Worm (Caenorhabditis elegans) whole organism, L4 larva: ENCODE data around the gene H14N18.4.
A peak's percentile ranks its signal among the peaks of the same experiment; 100 is the strongest.

ENCODE experiments used
- F26F4.8 ChIP-seq: fragments of 200-800 bp; sonication (Bioruptor generic); conservative IDR thresholded peaks from 2 replicates; pipeline ENCODE4 v1.3.6; 2022; ENCODE audit warnings: missing genetic modification characterization, missing compliant biosample characterization
- R02D3.7 ChIP-seq: fragments of 150-350 bp; sonication (generic microtip); optimal IDR thresholded peaks from 3 replicates; lab custom pipeline; 2014; ENCODE audit warnings: missing biosample characterization, missing genetic modification characterization
- T20F7.1 ChIP-seq: fragments of 200-800 bp; sonication (Bioruptor generic); optimal IDR thresholded peaks from 2 replicates; lab custom pipeline; 2018; ENCODE audit warnings: mild to moderate bottlenecking, missing genetic modification characterization, missing compliant biosample characterization
- T26A8.4 ChIP-seq: fragments of 200-800 bp; sonication (Bioruptor generic); IDR thresholded peaks from 2 replicates; pipeline ENCODE4 v1.3.6; 2022; ENCODE audit warnings: missing genetic modification characterization, missing compliant biosample characterization
- Y105C5A.15 ChIP-seq: fragments of 200-800 bp; sonication (Bioruptor generic); IDR thresholded peaks from 2 replicates; pipeline ENCODE4 v1.3.6; 2022; ENCODE audit warnings: missing genetic modification characterization, missing compliant biosample characterization
- Y48G9A.11 ChIP-seq: fragments of 200-800 bp; sonication (Bioruptor generic); IDR thresholded peaks from 2 replicates; pipeline ENCODE4 v1.3.6; 2022; ENCODE audit warnings: missing genetic modification reagents, missing genetic modification characterization, missing compliant biosample characterization
- Y5F2A.4 ChIP-seq: fragments of 200-800 bp; sonication (Bioruptor generic); optimal IDR thresholded peaks from 2 replicates; lab custom pipeline; 2018; ENCODE audit warnings: mild to moderate bottlenecking, missing genetic modification characterization, missing compliant biosample characterization
- ama-1 ChIP-seq: fragments of 150-350 bp; optimal IDR thresholded peaks from 2 replicates; lab custom pipeline; 2014; ENCODE audit warnings: inconsistent platforms, mixed read lengths
- arid-1 ChIP-seq: fragments of 200-800 bp; sonication (Bioruptor generic); conservative IDR thresholded peaks from 2 replicates; pipeline ENCODE4 v1.3.6; 2022; ENCODE audit warnings: missing genetic modification reagents, missing genetic modification characterization, missing compliant biosample characterization
- ceh-32 ChIP-seq: sonication (generic microtip); optimal IDR thresholded peaks from 2 replicates; lab custom pipeline; 2016; ENCODE audit warnings: mild to moderate bottlenecking, missing genetic modification characterization, missing compliant biosample characterization; ENCODE audit not compliant: poor library complexity
- ceh-44 ChIP-seq: fragments of 200-800 bp; sonication (Bioruptor generic); IDR thresholded peaks from 2 replicates; pipeline ENCODE4 v1.3.6; 2022; ENCODE audit warnings: missing genetic modification reagents, missing genetic modification characterization, missing compliant biosample characterization
- ceh-62 ChIP-seq: sonication (generic microtip); optimal IDR thresholded peaks from 2 replicates; lab custom pipeline; 2017; ENCODE audit warnings: missing biosample characterization, missing genetic modification characterization
- ctbp-1 ChIP-seq: fragments of 200-800 bp; sonication (Bioruptor generic); IDR thresholded peaks from 2 replicates; pipeline ENCODE4 v1.3.6; 2022; ENCODE audit warnings: missing genetic modification reagents, missing genetic modification characterization, missing compliant biosample characterization
- daf-12 ChIP-seq: fragments of 150-350 bp; optimal IDR thresholded peaks from 2 replicates; lab custom pipeline; 2014; ENCODE audit warnings: missing biosample characterization, missing genetic modification reagents, missing genetic modification characterization
- daf-16 ChIP-seq, 3 experiments: sonication (generic microtip); optimal IDR thresholded peaks; 2 replicates each; lab custom pipeline; 2016 to 2017; ENCODE audit warnings: missing genetic modification characterization in 3 of 3, missing genetic modification reagents in 3 of 3, mild to moderate bottlenecking in 2 of 3, missing compliant biosample characterization in 2 of 3, missing biosample characterization in 1 of 3, moderate library complexity in 1 of 3
- daf-8 ChIP-seq: fragments of 200-800 bp; sonication (Bioruptor generic); IDR thresholded peaks from 2 replicates; pipeline ENCODE4 v1.3.6; 2022; ENCODE audit warnings: missing genetic modification characterization, missing compliant biosample characterization
- dmd-8 ChIP-seq: fragments of 200-800 bp; sonication (Bioruptor generic); IDR thresholded peaks from 2 replicates; pipeline ENCODE4 v1.3.6; 2022; ENCODE audit warnings: missing genetic modification characterization, missing compliant biosample characterization
- duxl-1 ChIP-seq: sonication (generic microtip); optimal IDR thresholded peaks from 2 replicates; lab custom pipeline; 2016; ENCODE audit warnings: mild to moderate bottlenecking, missing genetic modification characterization, moderate library complexity, missing compliant biosample characterization; ENCODE audit not compliant: poor library complexity
- egl-27 ChIP-seq: sonication (generic microtip); optimal IDR thresholded peaks from 3 replicates; lab custom pipeline; 2017; ENCODE audit warnings: missing biosample characterization, missing genetic modification reagents, missing genetic modification characterization
- egl-43 ChIP-seq: fragments of 200-800 bp; sonication (Bioruptor generic); IDR thresholded peaks from 2 replicates; pipeline ENCODE4 v1.3.6; 2022; ENCODE audit warnings: missing genetic modification reagents, missing genetic modification characterization, missing compliant biosample characterization
- gei-8 ChIP-seq: fragments of 200-800 bp; sonication (Bioruptor generic); optimal IDR thresholded peaks from 2 replicates; lab custom pipeline; 2018; ENCODE audit warnings: mild to moderate bottlenecking, missing genetic modification characterization, missing compliant biosample characterization
- hif-1 ChIP-seq, 2 experiments: sonication (generic microtip); optimal IDR thresholded peaks; 2 replicates each; lab custom pipeline; 2016 to 2017; ENCODE audit warnings: missing compliant biosample characterization in 2 of 2, missing genetic modification characterization in 2 of 2, missing genetic modification reagents in 2 of 2, missing genotype in 2 of 2, mild to moderate bottlenecking in 1 of 2
- hlh-30 ChIP-seq: sonication (generic microtip); optimal IDR thresholded peaks from 2 replicates; lab custom pipeline; 2017; ENCODE audit warnings: antibody characterized with exemption, mild to moderate bottlenecking, missing genetic modification characterization, missing compliant biosample characterization; ENCODE audit not compliant: insufficient read depth
- jun-1 ChIP-seq: fragments of 150-350 bp; optimal IDR thresholded peaks from 2 replicates; lab custom pipeline; 2014; ENCODE audit warnings: missing biosample characterization, missing genetic modification reagents, missing genetic modification characterization
- lin-1 ChIP-seq: fragments of 200-800 bp; sonication (Bioruptor generic); IDR thresholded peaks from 2 replicates; pipeline ENCODE4 v1.3.6; 2022; ENCODE audit warnings: missing genetic modification reagents, missing genetic modification characterization, missing compliant biosample characterization
- lin-13 ChIP-seq: fragments of 150-350 bp; optimal IDR thresholded peaks from 2 replicates; lab custom pipeline; 2014; ENCODE audit warnings: missing biosample characterization, missing genetic modification reagents, missing genetic modification characterization
- lin-15B ChIP-seq: fragments of 150-350 bp; sonication (generic microtip); optimal IDR thresholded peaks from 3 replicates; lab custom pipeline; 2014; ENCODE audit warnings: missing biosample characterization, missing genetic modification characterization
- lin-29 ChIP-seq: fragments of 200-800 bp; sonication (Bioruptor generic); IDR thresholded peaks from 2 replicates; pipeline ENCODE4 v1.3.6; 2022; ENCODE audit warnings: missing genetic modification reagents, missing genetic modification characterization, missing compliant biosample characterization
- lin-38 ChIP-seq: fragments of 200-800 bp; sonication (Bioruptor generic); IDR thresholded peaks from 2 replicates; pipeline ENCODE4 v1.3.6; 2022; ENCODE audit warnings: missing genetic modification reagents, missing genetic modification characterization, missing compliant biosample characterization
- lin-39 ChIP-seq: fragments of 150-350 bp; optimal IDR thresholded peaks from 2 replicates; lab custom pipeline; 2014; ENCODE audit warnings: missing biosample characterization, missing genetic modification reagents, missing genetic modification characterization
- lir-3 ChIP-seq: sonication (generic microtip); optimal IDR thresholded peaks from 2 replicates; lab custom pipeline; 2016; ENCODE audit warnings: mild to moderate bottlenecking, missing genetic modification characterization, missing compliant biosample characterization
- lsy-2 ChIP-seq, 2 experiments: fragments of 150-350 bp in 1 of 2; sonication (generic microtip) in 1 of 2; optimal IDR thresholded peaks; 2 replicates each; lab custom pipeline; 2014 to 2017; ENCODE audit warnings: missing biosample characterization in 2 of 2, missing genetic modification characterization in 2 of 2
- mdt-29 ChIP-seq: fragments of 200-800 bp; sonication (Bioruptor generic); IDR thresholded peaks from 2 replicates; pipeline ENCODE4 v1.3.6; 2022; ENCODE audit warnings: missing genetic modification reagents, missing genetic modification characterization, missing compliant biosample characterization
- mep-1 ChIP-seq: fragments of 150-350 bp; sonication (generic microtip); optimal IDR thresholded peaks from 3 replicates; lab custom pipeline; 2014; ENCODE audit warnings: missing biosample characterization, missing genetic modification characterization
- nhr-10 ChIP-seq: fragments of 150-350 bp; optimal IDR thresholded peaks from 2 replicates; lab custom pipeline; 2014; ENCODE audit warnings: missing biosample characterization, missing genetic modification characterization
- nhr-102 ChIP-seq: sonication (generic microtip); optimal IDR thresholded peaks from 2 replicates; lab custom pipeline; 2016; ENCODE audit warnings: mild to moderate bottlenecking, missing genetic modification characterization, moderate library complexity, missing compliant biosample characterization
- nhr-41 ChIP-seq: fragments of 200-800 bp; sonication (Bioruptor generic); IDR thresholded peaks from 2 replicates; pipeline ENCODE4 v1.3.6; 2022; ENCODE audit warnings: missing genetic modification reagents, missing genetic modification characterization, missing compliant biosample characterization
- nhr-48 ChIP-seq: sonication (generic microtip); optimal IDR thresholded peaks from 2 replicates; lab custom pipeline; 2016; ENCODE audit warnings: mild to moderate bottlenecking, missing genetic modification characterization, missing compliant biosample characterization
- nhr-76 ChIP-seq: fragments of 150-350 bp; optimal IDR thresholded peaks from 2 replicates; lab custom pipeline; 2014; ENCODE audit warnings: missing biosample characterization, missing genetic modification characterization
- pha-4 ChIP-seq, 2 experiments: fragments of 150-350 bp in 1 of 2; fragments of 200-800 bp in 1 of 2; sonication (Bioruptor generic) in 1 of 2; IDR thresholded peaks in 1 of 2; optimal IDR thresholded peaks in 1 of 2; 2 replicates each; pipeline versions ENCODE4 v1.3.6 to Lab custom; 2014 to 2022; ENCODE audit warnings: missing genetic modification characterization in 2 of 2, missing genetic modification reagents in 2 of 2, missing biosample characterization in 1 of 2, missing compliant biosample characterization in 1 of 2
- php-3 ChIP-seq: fragments of 200-800 bp; sonication (Bioruptor generic); IDR thresholded peaks from 2 replicates; pipeline ENCODE4 v1.3.6; 2022; ENCODE audit warnings: missing genetic modification reagents, missing genetic modification characterization, missing compliant biosample characterization
- rbr-2 ChIP-seq: sonication (generic microtip); optimal IDR thresholded peaks from 2 replicates; lab custom pipeline; 2016; ENCODE audit warnings: missing genotype, missing genetic modification characterization, missing compliant biosample characterization
- sdz-12 ChIP-seq: fragments of 200-800 bp; sonication (Bioruptor generic); optimal IDR thresholded peaks from 2 replicates; lab custom pipeline; 2018; ENCODE audit warnings: mild to moderate bottlenecking, missing genetic modification characterization, missing compliant biosample characterization
- spr-3 ChIP-seq: fragments of 200-800 bp; sonication (Bioruptor generic); optimal IDR thresholded peaks from 2 replicates; lab custom pipeline; 2018; ENCODE audit warnings: mild to moderate bottlenecking, missing genetic modification characterization, missing compliant biosample characterization
- tag-97 ChIP-seq: fragments of 200-800 bp; sonication (Bioruptor generic); IDR thresholded peaks from 2 replicates; pipeline ENCODE4 v1.3.6; 2022; ENCODE audit warnings: missing genetic modification characterization, missing compliant biosample characterization
- tra-1 ChIP-seq: fragments of 200-800 bp; sonication (Bioruptor generic); IDR thresholded peaks from 2 replicates; pipeline ENCODE4 v1.3.6; 2022; ENCODE audit warnings: missing genetic modification reagents, missing genetic modification characterization, missing compliant biosample characterization
- unc-130 ChIP-seq: sonication (generic microtip); optimal IDR thresholded peaks from 2 replicates; lab custom pipeline; 2016; ENCODE audit warnings: missing genetic modification reagents, missing genetic modification characterization, missing compliant biosample characterization
- unc-62 ChIP-seq, 3 experiments: fragments of 150-350 bp in 1 of 3; sonication (generic microtip); optimal IDR thresholded peaks in 2 of 3; peaks in 1 of 3; 1 replicate in 1 of 3; 2 replicates in 2 of 3; lab custom pipeline; 2014 to 2017; ENCODE audit warnings: missing biosample characterization in 3 of 3, missing genetic modification characterization in 3 of 3, missing genetic modification reagents in 3 of 3, missing genotype in 1 of 3
- zfp-3 ChIP-seq: fragments of 200-800 bp; sonication (Bioruptor generic); conservative IDR thresholded peaks from 2 replicates; pipeline ENCODE4 v1.3.6; 2022; ENCODE audit warnings: missing genetic modification reagents, missing genetic modification characterization, missing compliant biosample characterization
- zip-11 ChIP-seq: fragments of 200-800 bp; sonication (Bioruptor generic); IDR thresholded peaks from 2 replicates; pipeline ENCODE4 v1.3.6; 2022; ENCODE audit warnings: missing genetic modification characterization, missing compliant biosample characterization

The H14N18.4 gene

ce11 chrV:8905656-8906055, 23.1 kb downstream of the H14N18.4 start (continued):
- TF ChIP-seq lin-15B (no peak), unc-130 (no peak), nhr-10 (tag; lab: Kevin White, UChicago) (no peak), arid-1 (GFP tag; lab: Robert Waterston, UW) (no peak), lsy-2 (tag; optimal IDR thresholded peaks at IDR 0.05; lab: Kevin White, UChicago) (no peak), zfp-3 (GFP tag; lab: Robert Waterston, UW) (no peak), zip-11 (GFP tag; lab: Robert Waterston, UW) (no peak), egl-43 (GFP tag; lab: Robert Waterston, UW) (no peak), R02D3.7 (tag; lab: Kevin White, UChicago) (no peak), daf-12 (no peak), egl-27 (tag; lab: Kevin White, UChicago) (no peak), tra-1 (0 out of 2 replicates have a peak, but pooled peaks have one; percentile 35), Y5F2A.4 (GFP tag; lab: Kevin White, UChicago) (no peak), jun-1 (no peak), T20F7.1 (GFP tag; lab: Kevin White, UChicago) (peak; percentile 22), unc-62 (GFP tag; optimal IDR thresholded peaks at IDR 0.05 in 1 of 2; lab: Kevin White, UChicago) (no peak), unc-62 (tag; optimal IDR thresholded peaks at IDR 0.05; lab: Kevin White, UChicago) (no peak), Y48G9A.11 (GFP tag; lab: Robert Waterston, UW) (no peak), nhr-41 (GFP tag; lab: Robert Waterston, UW) (no peak), gei-8 (no peak), rbr-2 (tag; lab: Kevin White, UChicago) (no peak), hif-1 (tag; optimal IDR thresholded peaks at IDR 0.05; lab: Kevin White, UChicago) (no peak), lin-13 (GFP tag; lab: Kevin White, UChicago) (no peak), nhr-102 (tag; lab: Kevin White, UChicago) (no peak), pha-4 (GFP tag; IDR thresholded peaks at IDR 0.05; lab: Robert Waterston, UW) (no peak), pha-4 (tag; optimal IDR thresholded peaks at IDR 0.05; lab: Kevin White, UChicago) (no peak), mdt-29 (GFP tag; lab: Robert Waterston, UW) (no peak), lir-3 (tag; lab: Kevin White, UChicago) (no peak), ceh-44 (GFP tag; lab: Robert Waterston, UW) (no peak), ama-1 (lab: Kevin White, UChicago) (no peak), duxl-1 (tag; lab: Kevin White, UChicago) (no peak), ceh-62 (tag; lab: Kevin White, UChicago) (no peak), lin-39 (no peak), nhr-48 (tag; lab: Kevin White, UChicago) (no peak), php-3 (GFP tag; lab: Robert Waterston, UW) (peak; percentile 88), daf-8 (GFP tag; lab: Robert Waterston, UW) (no peak), Y105C5A.15 (no peak), dmd-8 (GFP tag; lab: Robert Waterston, UW) (no peak), T26A8.4 (no peak), lin-29 (GFP tag; lab: Robert Waterston, UW) (no peak), lin-1 (GFP tag; lab: Robert Waterston, UW) (peak; percentile 67), F26F4.8 (no peak), lin-38 (GFP tag; lab: Robert Waterston, UW) (no peak), ceh-32 (no peak), nhr-76 (no peak), ctbp-1 (GFP tag; lab: Robert Waterston, UW) (no peak), tag-97 (GFP tag; lab: Robert Waterston, UW) (no peak), sdz-12 (GFP tag; lab: Kevin White, UChicago) (no peak), mep-1 (tag; lab: Kevin White, UChicago) (no peak), spr-3 (GFP tag; lab: Kevin White, UChicago) (no peak), daf-16 (GFP tag; optimal IDR thresholded peaks at IDR 0.05; lab: Kevin White, UChicago) (no peak), daf-16 (tag; optimal IDR thresholded peaks at IDR 0.05; lab: Kevin White, UChicago) (peak; percentile 79), hlh-30 (tag; lab: Kevin White, UChicago) (peak; percentile 49)
